Fruit fly (Drosophila melanogaster) whole organism, pupa: ENCODE data around the gene CG15461.

Experiments
- CG13204 ChIP-seq: fragments of 200-800 bp; sonication (Bioruptor generic); optimal IDR thresholded peaks from 2 replicates; lab custom pipeline; 2018; ENCODE audit warnings: missing biosample characterization, mild to moderate bottlenecking, missing genetic modification characterization, moderate library complexity
- CG14655 ChIP-seq: fragments of 200-800 bp; sonication (Bioruptor generic); optimal IDR thresholded peaks from 3 replicates; lab custom pipeline; 2017; ENCODE audit warnings: mild to moderate bottlenecking, missing biosample characterization, missing genetic modification reagents, missing genetic modification characterization
- CG34367 ChIP-seq: fragments of 200-800 bp; sonication (Bioruptor generic); optimal IDR thresholded peaks from 2 replicates; lab custom pipeline; 2018; ENCODE audit warnings: missing biosample characterization, mild to moderate bottlenecking, missing genetic modification characterization
- CG8301 ChIP-seq: fragments of 200-800 bp; sonication (Bioruptor generic); optimal IDR thresholded peaks from 2 replicates; lab custom pipeline; 2018; ENCODE audit warnings: missing biosample characterization, mild to moderate bottlenecking, missing genetic modification characterization
- CG9948 ChIP-seq: fragments of 200-800 bp; sonication (Bioruptor generic); optimal IDR thresholded peaks from 2 replicates; lab custom pipeline; 2018; ENCODE audit warnings: missing biosample characterization, mild to moderate bottlenecking, missing genetic modification characterization, moderate library complexity
- EcR ChIP-seq: fragments of 200-800 bp; sonication (Bioruptor generic); optimal IDR thresholded peaks from 3 replicates; lab custom pipeline; 2019; ENCODE audit warnings: missing biosample characterization, missing genetic modification characterization, mild to moderate bottlenecking, moderate library complexity, missing genetic modification reagents
- Pif1A ChIP-seq: fragments of 200-800 bp; sonication (Bioruptor generic); optimal IDR thresholded peaks from 3 replicates; lab custom pipeline; 2016; ENCODE audit warnings: missing biosample characterization, missing genetic modification characterization
- Pif1B ChIP-seq: fragments of 200-800 bp; sonication (Bioruptor generic); optimal IDR thresholded peaks from 3 replicates; lab custom pipeline; 2016; ENCODE audit warnings: missing biosample characterization, missing genetic modification characterization
- gl ChIP-seq: fragments of 200-800 bp; sonication (Bioruptor generic); optimal IDR thresholded peaks from 2 replicates; lab custom pipeline; 2018; ENCODE audit warnings: missing biosample characterization, mild to moderate bottlenecking, missing genetic modification characterization
- rn ChIP-seq: fragments of 200-800 bp; sonication (Bioruptor generic); IDR thresholded peaks from 2 replicates; pipeline ENCODE4 v1.3.6; 2022; ENCODE audit warnings: missing biosample characterization, missing genetic modification characterization

dm6 chrX:20489995-20490393 lies 4.0 kb downstream of the CG15461 start:
- no peak for TF ChIP-seq CG13204 (GFP tag; lab: Kevin White, UChicago)
- TF ChIP-seq Pif1A (GFP tag; lab: Kevin White, UChicago), result no peak
- TF ChIP-seq CG8301, result no peak
- no peak for TF ChIP-seq EcR
- peak; percentile 8 for TF ChIP-seq CG9948
- no peak for TF ChIP-seq CG14655 (GFP tag; lab: Kevin White, UChicago)
- no peak for TF ChIP-seq rn (GFP tag; lab: Robert Waterston, UW)
- TF ChIP-seq gl, result no peak
- no peak for TF ChIP-seq CG34367 (tag; lab: Kevin White, UChicago)
- TF ChIP-seq Pif1B (GFP tag; lab: Kevin White, UChicago), result no peak
